Fruit fly (Drosophila melanogaster) whole organism, prepupa: Measurements from ENCODE around the gene CG42266.

ENCODE experiments used
- CG11294 ChIP-seq: fragments of 200-800 bp; sonication (Bioruptor generic); IDR thresholded peaks from 2 replicates; pipeline ENCODE4 v1.3.6; 2022; ENCODE audit warnings: missing biosample characterization, missing genetic modification characterization
- CG11902 ChIP-seq: fragments of 200-800 bp; sonication (Bioruptor generic); optimal IDR thresholded peaks from 3 replicates; lab custom pipeline; 2016; ENCODE audit warnings: missing biosample characterization, missing genetic modification characterization
- CG31627 ChIP-seq: fragments of 200-800 bp; sonication (Bioruptor generic); optimal IDR thresholded peaks from 3 replicates; lab custom pipeline; 2016; ENCODE audit warnings: missing biosample characterization, missing genetic modification characterization
- CG6808 ChIP-seq: fragments of 200-800 bp; sonication (Bioruptor generic); optimal IDR thresholded peaks from 3 replicates; lab custom pipeline; 2017; ENCODE audit warnings: missing biosample characterization, missing genetic modification characterization, mild to moderate bottlenecking, moderate library complexity, missing genetic modification reagents
- Eip93F ChIP-seq: fragments of 200-800 bp; sonication (Bioruptor generic); optimal IDR thresholded peaks from 2 replicates; lab custom pipeline; 2016; ENCODE audit warnings: missing biosample characterization, mild to moderate bottlenecking, missing genetic modification characterization
- Hr38 ChIP-seq: sonication (Bioruptor generic); optimal IDR thresholded peaks from 2 replicates; lab custom pipeline; 2016; ENCODE audit warnings: missing biosample characterization, missing genetic modification characterization
- Hr4 ChIP-seq: fragments of 200-800 bp; sonication (Bioruptor generic); optimal IDR thresholded peaks from 3 replicates; lab custom pipeline; 2016; ENCODE audit warnings: missing biosample characterization, missing genetic modification characterization
- dac ChIP-seq: fragments of 200-800 bp; sonication (Bioruptor generic); optimal IDR thresholded peaks from 2 replicates; lab custom pipeline; 2017; ENCODE audit warnings: missing biosample characterization, mild to moderate bottlenecking, missing genetic modification characterization
- svp ChIP-seq: fragments of 200-800 bp; sonication (Bioruptor generic); peaks from one replicate; lab custom pipeline; 2016; ENCODE audit warnings: missing biosample characterization, missing genetic modification characterization

DNA sequence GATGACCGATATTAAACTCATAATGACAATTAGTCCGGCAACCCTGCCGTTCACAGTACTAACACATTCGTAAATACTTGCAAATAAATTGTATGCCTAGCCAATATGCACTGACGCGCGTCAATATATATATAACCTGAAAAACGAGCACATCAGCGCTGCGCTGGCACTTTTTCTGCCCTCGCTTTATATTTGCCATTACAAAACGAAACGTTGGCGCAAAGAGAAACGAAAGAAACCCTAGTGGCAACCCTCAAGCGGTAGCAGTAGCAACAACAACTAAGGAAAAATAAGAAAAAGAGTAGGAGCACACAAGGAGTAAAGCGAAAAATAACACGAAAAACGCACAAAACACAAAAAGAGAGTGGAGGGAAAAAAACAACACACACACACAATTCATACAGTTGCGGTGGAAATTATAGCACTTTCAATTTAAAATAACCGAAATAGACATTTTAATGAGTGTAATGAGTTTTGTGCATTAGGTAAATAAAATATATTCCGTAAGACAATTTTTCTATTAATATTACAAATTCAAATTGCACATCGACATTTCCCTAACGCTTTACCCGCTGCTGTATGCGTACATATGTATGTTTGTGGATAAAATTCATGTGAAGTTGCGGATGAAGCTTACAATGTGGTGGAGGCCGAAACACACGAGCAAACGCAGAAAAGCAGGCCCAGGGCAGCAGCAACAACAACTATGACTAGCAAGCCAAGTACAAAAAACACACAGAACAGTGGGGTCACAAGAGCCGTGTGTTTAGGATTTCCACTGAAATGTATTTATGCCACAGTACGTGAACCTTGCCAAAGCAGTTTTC lies 10.8 kb upstream of the CG42266 start:
- TF ChIP-seq dac: peak; percentile 98
- peak; percentile 100 for TF ChIP-seq svp
- peak; percentile 96 for TF ChIP-seq CG11294
- TF ChIP-seq Hr4 (GFP tag; lab: Kevin White, UChicago): peak; percentile 99
- peak; percentile 99 for TF ChIP-seq CG31627
- TF ChIP-seq Hr38 (GFP tag; lab: Kevin White, UChicago): peak; percentile 86
- TF ChIP-seq CG11902 (GFP tag; lab: Kevin White, UChicago): peak; percentile 97
- TF ChIP-seq CG6808 (GFP tag; lab: Kevin White, UChicago): peak; percentile 99
- TF ChIP-seq Eip93F (GFP tag; lab: Kevin White, UChicago): peak; percentile 99
